Worm (Caenorhabditis elegans) whole organism, L1 larva: ENCODE data around the gene rps-4.
A peak's percentile ranks its signal among the peaks of the same experiment; 100 is the strongest.

Source experiments
- C16A3.4 ChIP-seq: fragments of 150-350 bp; optimal IDR thresholded peaks from 2 replicates; lab custom pipeline; 2014; ENCODE audit warnings: missing biosample characterization, missing genetic modification characterization
- C34B4.2 ChIP-seq: sonication (generic microtip); optimal IDR thresholded peaks from 2 replicates; lab custom pipeline; 2017; ENCODE audit warnings: mild to moderate bottlenecking, missing genetic modification characterization, missing compliant biosample characterization
- aha-1 ChIP-seq: fragments of 150-350 bp; optimal IDR thresholded peaks from 2 replicates; lab custom pipeline; 2014; ENCODE audit warnings: missing biosample characterization, missing genetic modification characterization
- alr-1 ChIP-seq: fragments of 200-800 bp; sonication (Bioruptor generic); optimal IDR thresholded peaks from 2 replicates; lab custom pipeline; 2018; ENCODE audit warnings: borderline replicate concordance, mild to moderate bottlenecking, missing genetic modification characterization, missing compliant biosample characterization
- aly-2 ChIP-seq: fragments of 150-350 bp; optimal IDR thresholded peaks from 2 replicates; lab custom pipeline; 2014; ENCODE audit warnings: missing biosample characterization, missing genetic modification characterization
- ama-1 ChIP-seq: fragments of 150-350 bp; optimal IDR thresholded peaks from 2 replicates; lab custom pipeline; 2014
- blmp-1 ChIP-seq: fragments of 150-350 bp; optimal IDR thresholded peaks from 2 replicates; lab custom pipeline; 2014; ENCODE audit warnings: missing biosample characterization, missing genetic modification characterization
- ceh-63 ChIP-seq: fragments of 200-800 bp; sonication (Bioruptor generic); optimal IDR thresholded peaks from 2 replicates; lab custom pipeline; 2018; ENCODE audit warnings: mild to moderate bottlenecking, missing genetic modification characterization, missing compliant biosample characterization
- ceh-82 ChIP-seq, 3 experiments: fragments of 150-350 bp in 1 of 3; sonication (generic microtip) in 2 of 3; optimal IDR thresholded peaks; 2 replicates each; lab custom pipeline; 2014 to 2017; ENCODE audit warnings: missing biosample characterization in 3 of 3, missing genetic modification characterization in 3 of 3
- ceh-90 ChIP-seq: sonication (generic microtip); optimal IDR thresholded peaks from 2 replicates; lab custom pipeline; 2016; ENCODE audit warnings: missing genetic modification characterization, missing compliant biosample characterization
- dsc-1 ChIP-seq: sonication (generic microtip); optimal IDR thresholded peaks from 2 replicates; lab custom pipeline; 2016; ENCODE audit warnings: mild to moderate bottlenecking, missing genetic modification characterization, missing compliant biosample characterization
- egl-13 ChIP-seq: sonication (generic microtip); optimal IDR thresholded peaks from 2 replicates; lab custom pipeline; 2016; ENCODE audit warnings: missing genotype, missing genetic modification reagents, missing genetic modification characterization, missing compliant biosample characterization
- egl-27 ChIP-seq, 2 experiments: fragments of 150-350 bp in 1 of 2; sonication (generic microtip); optimal IDR thresholded peaks; 3 replicates each; lab custom pipeline; 2017 to 2018; ENCODE audit warnings: missing biosample characterization in 2 of 2, missing genetic modification characterization in 2 of 2, missing genetic modification reagents in 2 of 2
- elt-2 ChIP-seq: sonication (generic microtip); optimal IDR thresholded peaks from 2 replicates; lab custom pipeline; 2016; ENCODE audit warnings: missing genetic modification characterization, mild to moderate bottlenecking, inconsistent platforms, missing compliant biosample characterization, missing genetic modification reagents
- elt-3 ChIP-seq, 6 experiments: fragments of 150-350 bp in 1 of 6; sonication (generic microtip); optimal IDR thresholded peaks; 2 replicates each; lab custom pipeline; 2017 to 2018; ENCODE audit warnings: missing biosample characterization in 6 of 6, missing genetic modification characterization in 6 of 6, inconsistent platforms in 1 of 6
- grh-1 ChIP-seq: fragments of 200-800 bp; sonication (Bioruptor generic); IDR thresholded peaks from 2 replicates; pipeline ENCODE4 v1.3.6; 2022; ENCODE audit warnings: missing genetic modification reagents, missing genetic modification characterization, missing compliant biosample characterization
- hlh-4 ChIP-seq: sonication (generic microtip); optimal IDR thresholded peaks from 2 replicates; lab custom pipeline; 2016; ENCODE audit warnings: mild to moderate bottlenecking, missing genetic modification characterization, missing compliant biosample characterization
- hpl-2 ChIP-seq: fragments of 150-350 bp; optimal IDR thresholded peaks from 2 replicates; lab custom pipeline; 2014; ENCODE audit warnings: missing biosample characterization, missing genetic modification reagents, missing genetic modification characterization
- irx-1 ChIP-seq: sonication (generic microtip); optimal IDR thresholded peaks from 2 replicates; lab custom pipeline; 2016; ENCODE audit warnings: missing genetic modification characterization, missing compliant biosample characterization
- isw-1 ChIP-seq: fragments of 200-800 bp; sonication (Bioruptor generic); IDR thresholded peaks from 2 replicates; pipeline ENCODE4 v1.3.6; 2022; ENCODE audit warnings: missing genetic modification characterization, missing compliant biosample characterization
- jun-1 ChIP-seq: fragments of 150-350 bp; optimal IDR thresholded peaks from 2 replicates; lab custom pipeline; 2014; ENCODE audit warnings: missing biosample characterization, missing genetic modification reagents, missing genetic modification characterization
- lin-35 ChIP-seq, 2 experiments: fragments of 150-350 bp; optimal IDR thresholded peaks; 2 replicates each; lab custom pipeline; 2014; ENCODE audit warnings: missing biosample characterization in 2 of 2, missing genetic modification characterization in 2 of 2, missing genetic modification reagents in 2 of 2
- lin-39 ChIP-seq: fragments of 150-350 bp; optimal IDR thresholded peaks from 2 replicates; lab custom pipeline; 2014; ENCODE audit warnings: missing biosample characterization, missing genetic modification reagents, missing genetic modification characterization
- lir-3 ChIP-seq: sonication (generic microtip); optimal IDR thresholded peaks from 2 replicates; lab custom pipeline; 2016; ENCODE audit warnings: mild to moderate bottlenecking, missing genetic modification characterization, moderate library complexity, missing compliant biosample characterization; ENCODE audit not compliant: poor library complexity
- lsy-2 ChIP-seq, 2 experiments: fragments of 150-350 bp; optimal IDR thresholded peaks; 2 replicates each; lab custom pipeline; 2014; ENCODE audit warnings: missing biosample characterization in 2 of 2, missing genetic modification characterization in 2 of 2
- mdl-1 ChIP-seq, 2 experiments: fragments of 150-350 bp; optimal IDR thresholded peaks; 2 replicates each; lab custom pipeline; 2014 to 2017; ENCODE audit warnings: missing biosample characterization in 2 of 2, missing genetic modification characterization in 2 of 2, inconsistent platforms in 1 of 2
- mef-2 ChIP-seq: fragments of 150-350 bp; optimal IDR thresholded peaks from 2 replicates; lab custom pipeline; 2014; ENCODE audit warnings: missing biosample characterization, missing genetic modification characterization
- mep-1 ChIP-seq: fragments of 150-350 bp; optimal IDR thresholded peaks from 2 replicates; lab custom pipeline; 2014; ENCODE audit warnings: missing biosample characterization, missing genetic modification characterization
- nhr-11 ChIP-seq: fragments of 150-350 bp; optimal IDR thresholded peaks from 2 replicates; lab custom pipeline; 2014; ENCODE audit warnings: missing biosample characterization, missing genetic modification characterization
- nhr-19 ChIP-seq: fragments of 200-800 bp; sonication (Bioruptor generic); conservative IDR thresholded peaks from 2 replicates; pipeline ENCODE4 v1.3.6; 2022; ENCODE audit warnings: missing genetic modification characterization, missing compliant biosample characterization
- nhr-237 ChIP-seq: fragments of 150-350 bp; optimal IDR thresholded peaks from 2 replicates; lab custom pipeline; 2014; ENCODE audit warnings: missing biosample characterization, missing genetic modification characterization
- nhr-28 ChIP-seq: fragments of 150-350 bp; optimal IDR thresholded peaks from 2 replicates; lab custom pipeline; 2014; ENCODE audit warnings: missing biosample characterization, missing genetic modification characterization
- nhr-77 ChIP-seq: fragments of 150-350 bp; optimal IDR thresholded peaks from 2 replicates; lab custom pipeline; 2014; ENCODE audit warnings: missing biosample characterization, missing genetic modification characterization
- nhr-85 ChIP-seq: sonication (generic microtip); peaks from one replicate; lab custom pipeline; 2016; ENCODE audit warnings: missing genetic modification characterization, inconsistent platforms, missing compliant biosample characterization
- nhr-90 ChIP-seq: sonication (generic microtip); optimal IDR thresholded peaks from 2 replicates; lab custom pipeline; 2016; ENCODE audit warnings: mild to moderate bottlenecking, missing genetic modification characterization, missing compliant biosample characterization; ENCODE audit not compliant: poor library complexity
- pax-3 ChIP-seq: fragments of 200-800 bp; sonication (Bioruptor generic); optimal IDR thresholded peaks from 2 replicates; lab custom pipeline; 2018; ENCODE audit warnings: mild to moderate bottlenecking, missing genetic modification characterization, moderate library complexity, missing compliant biosample characterization
- pqm-1 ChIP-seq: sonication (generic microtip); optimal IDR thresholded peaks from 3 replicates; lab custom pipeline; 2017; ENCODE audit warnings: missing biosample characterization, missing genetic modification characterization
- rnt-1 ChIP-seq: sonication (generic microtip); optimal IDR thresholded peaks from 2 replicates; lab custom pipeline; 2016; ENCODE audit warnings: mild to moderate bottlenecking, missing genetic modification characterization, moderate library complexity, missing compliant biosample characterization
- snpc-4 ChIP-seq: fragments of 150-350 bp; optimal IDR thresholded peaks from 2 replicates; lab custom pipeline; 2014; ENCODE audit warnings: missing biosample characterization, missing genetic modification characterization
- snu-23 ChIP-seq: sonication (generic microtip); optimal IDR thresholded peaks from 2 replicates; lab custom pipeline; 2016; ENCODE audit warnings: missing genetic modification characterization, missing compliant biosample characterization
- sox-4 ChIP-seq: sonication (generic microtip); optimal IDR thresholded peaks from 2 replicates; lab custom pipeline; 2016; ENCODE audit warnings: missing genetic modification characterization, missing compliant biosample characterization
- sptf-1 ChIP-seq: fragments of 150-350 bp; optimal IDR thresholded peaks from 2 replicates; lab custom pipeline; 2014; ENCODE audit warnings: missing biosample characterization, missing genetic modification characterization
- sup-37 ChIP-seq: fragments of 200-800 bp; sonication (Bioruptor generic); optimal IDR thresholded peaks from 2 replicates; lab custom pipeline; 2018; ENCODE audit warnings: mild to moderate bottlenecking, missing genetic modification characterization, missing compliant biosample characterization
- swsn-7 ChIP-seq: sonication (generic microtip); optimal IDR thresholded peaks from 2 replicates; lab custom pipeline; 2016; ENCODE audit warnings: missing genetic modification characterization, missing compliant biosample characterization
- tbx-2 ChIP-seq: sonication (generic microtip); optimal IDR thresholded peaks from 2 replicates; lab custom pipeline; 2016; ENCODE audit warnings: missing genetic modification characterization, missing compliant biosample characterization
- tlp-1 ChIP-seq: fragments of 150-350 bp; optimal IDR thresholded peaks from 2 replicates; lab custom pipeline; 2014; ENCODE audit warnings: missing biosample characterization, missing genetic modification characterization
- unc-30 ChIP-seq: sonication (generic microtip); optimal IDR thresholded peaks from 2 replicates; lab custom pipeline; 2017; ENCODE audit warnings: missing biosample characterization, missing genetic modification characterization
- unc-62 ChIP-seq: fragments of 150-350 bp; optimal IDR thresholded peaks from 2 replicates; lab custom pipeline; 2014; ENCODE audit warnings: missing biosample characterization, missing genetic modification reagents, missing genetic modification characterization
- unc-86 ChIP-seq: sonication (generic microtip); optimal IDR thresholded peaks from 2 replicates; lab custom pipeline; 2016; ENCODE audit warnings: missing genetic modification characterization, missing compliant biosample characterization
- unc-98 ChIP-seq: fragments of 200-800 bp; sonication (Bioruptor generic); IDR thresholded peaks from 2 replicates; pipeline ENCODE4 v1.3.6; 2022; ENCODE audit warnings: missing genetic modification characterization, missing compliant biosample characterization
- xbp-1 ChIP-seq: sonication (generic microtip); optimal IDR thresholded peaks from 2 replicates; lab custom pipeline; 2016; ENCODE audit warnings: missing genetic modification characterization, missing compliant biosample characterization
- zag-1 ChIP-seq: fragments of 150-350 bp; optimal IDR thresholded peaks from 2 replicates; lab custom pipeline; 2014; ENCODE audit warnings: missing biosample characterization, missing genetic modification characterization
- zip-4 ChIP-seq: fragments of 200-800 bp; sonication (Bioruptor generic); optimal IDR thresholded peaks from 2 replicates; lab custom pipeline; 2018; ENCODE audit warnings: mild to moderate bottlenecking, missing genetic modification characterization, moderate library complexity, missing compliant biosample characterization
- ztf-4 ChIP-seq: fragments of 150-350 bp; optimal IDR thresholded peaks from 2 replicates; lab custom pipeline; 2014; ENCODE audit warnings: missing biosample characterization, missing genetic modification characterization

Gene rps-4

ce11 chrIV:7046641-7047361 is 37.7 kb downstream of the rps-4 start (continued):
- TF ChIP-seq elt-2 (no peak), blmp-1 (tag; lab: Kevin White, UChicago) (no peak), egl-13 (tag; lab: Kevin White, UChicago) (no peak), isw-1 (GFP tag; lab: Robert Waterston, UW) (no peak), pax-3 (tag; lab: Kevin White, UChicago) (peak; percentile 13), hlh-4 (tag; lab: Kevin White, UChicago) (no peak), ama-1 (lab: Kevin White, UChicago) (no peak), ztf-4 (peak; percentile 38), nhr-77 (tag; lab: Kevin White, UChicago) (no peak), tbx-2 (tag; lab: Kevin White, UChicago) (no peak), C34B4.2 (tag; lab: Kevin White, UChicago) (no peak), nhr-28 (tag; lab: Kevin White, UChicago) (no peak), sup-37 (GFP tag; lab: Kevin White, UChicago) (no peak), mef-2 (tag; lab: Kevin White, UChicago) (no peak), elt-3 (tag; optimal IDR thresholded peaks at IDR 0.05; lab: Kevin White, UChicago) (no peak), unc-62 (no peak), nhr-11 (tag; lab: Kevin White, UChicago) (no peak), egl-27 (tag; optimal IDR thresholded peaks at IDR 0.05; lab: Kevin White, UChicago) (no peak), nhr-237 (no peak), lsy-2 (tag; optimal IDR thresholded peaks at IDR 0.05; lab: Kevin White, UChicago) (peak in 1 of 2 experiments; percentile 37), snpc-4 (tag; lab: Kevin White, UChicago) (no peak), jun-1 (tag; lab: Kevin White, UChicago) (no peak), snu-23 (GFP tag; lab: Kevin White, UChicago) (peak; percentile 66), rnt-1 (tag; lab: Kevin White, UChicago) (no peak), unc-86 (tag; lab: Kevin White, UChicago) (no peak), lin-39 (no peak), mep-1 (tag; lab: Kevin White, UChicago) (peak; percentile 46), sox-4 (tag; lab: Kevin White, UChicago) (peak; percentile 18), lin-35 (GFP tag; optimal IDR thresholded peaks at IDR 0.05; lab: Kevin White, UChicago) (no peak), C16A3.4 (tag; lab: Kevin White, UChicago) (no peak), irx-1 (tag; lab: Kevin White, UChicago) (no peak), nhr-90 (tag; lab: Kevin White, UChicago) (no peak), swsn-7 (tag; lab: Kevin White, UChicago) (peak; percentile 29), zag-1 (tag; lab: Kevin White, UChicago) (no peak), mdl-1 (tag; optimal IDR thresholded peaks at IDR 0.05; lab: Kevin White, UChicago) (no peak), aly-2 (no peak), ceh-90 (tag; lab: Kevin White, UChicago) (no peak), sptf-1 (no peak), ceh-82 (tag; optimal IDR thresholded peaks at IDR 0.05; lab: Kevin White, UChicago) (no peak), aha-1 (tag; lab: Kevin White, UChicago) (no peak), zip-4 (GFP tag; lab: Kevin White, UChicago) (no peak), dsc-1 (tag; lab: Kevin White, UChicago) (no peak), xbp-1 (no peak), unc-98 (no peak), pqm-1 (tag; lab: Kevin White, UChicago) (no peak), ceh-63 (GFP tag; lab: Kevin White, UChicago) (no peak), lir-3 (no peak), hpl-2 (GFP tag; lab: Kevin White, UChicago) (no peak), unc-30 (tag; lab: Kevin White, UChicago) (no peak), tlp-1 (no peak), nhr-85 (tag; lab: Kevin White, UChicago) (no peak), grh-1 (GFP tag; lab: Robert Waterston, UW) (peak; percentile 33; the same call in 1 of the 2 replicates), nhr-19 (GFP tag; lab: Robert Waterston, UW) (peak; percentile 96), alr-1 (tag; lab: Kevin White, UChicago) (no peak)
